Fruit fly (Drosophila melanogaster): ENCODE results near the gene RpL13A.
A peak's percentile ranks its signal among the peaks of the same experiment; 100 is the strongest.

RpL13A gene

DNA sequence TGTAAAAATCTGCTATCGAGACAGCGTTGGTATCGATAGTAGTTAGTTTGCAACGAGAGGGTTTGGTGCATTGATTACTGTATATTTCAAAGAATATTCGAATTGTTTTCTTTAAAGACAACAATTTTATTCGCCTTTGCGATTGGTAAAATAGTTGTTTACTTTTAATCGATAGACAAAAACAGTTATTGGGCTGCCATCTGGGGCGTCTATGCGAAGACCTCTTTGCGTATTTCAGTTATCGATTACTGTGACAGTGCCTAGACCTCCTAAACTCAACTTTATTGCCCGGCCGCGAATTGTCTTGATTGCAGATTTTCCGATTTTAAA is 11.2 kb upstream of the RpL13A start, which contains the start of gene Atu (continued):
- TF ChIP-seq CG10274 (GFP tag; optimal IDR thresholded peaks at IDR 0.05) (no peak), Mrtf (GFP tag; IDR thresholded peaks at IDR 0.05) (no peak), CG13296 (GFP tag; optimal IDR thresholded peaks at IDR 0.05) (no peak), CG4820 (GFP tag; optimal IDR thresholded peaks at IDR 0.05) (peak; percentile 61), CG4360 (GFP tag; IDR thresholded peaks at IDR 0.05) (no peak), NK7.1 (GFP tag; optimal IDR thresholded peaks at IDR 0.05) (no peak), ERR (GFP tag; optimal IDR thresholded peaks at IDR 0.05) (no peak), cato (GFP tag; optimal IDR thresholded peaks at IDR 0.05; ENCODE audit: borderline replicate concordance) (peak; percentile 12), CG34224 (GFP tag; IDR thresholded peaks at IDR 0.05; ENCODE audit: partially characterized antibody) (peak; percentile 94), fu2 (GFP tag; optimal IDR thresholded peaks at IDR 0.05) (no peak), Deaf1 (tag; optimal IDR thresholded peaks at IDR 0.05) (no peak), Atf3 (GFP tag; optimal IDR thresholded peaks at IDR 0.05) (no peak), tna (GFP tag; IDR thresholded peaks at IDR 0.05; ENCODE audit: partially characterized antibody) (peak; percentile 83), CrebB (tag; optimal IDR thresholded peaks at IDR 0.05) (no peak), maf-S (GFP tag; optimal IDR thresholded peaks at IDR 0.05) (no peak), disco-r (GFP tag; optimal IDR thresholded peaks at IDR 0.05) (no peak), CG12744 (GFP tag; optimal IDR thresholded peaks at IDR 0.05) (no peak), CG4282 (GFP tag; optimal IDR thresholded peaks at IDR 0.05) (no peak), otp (GFP tag; IDR thresholded peaks at IDR 0.05) (no peak), Atf6 (GFP tag; IDR thresholded peaks at IDR 0.05) (no peak), CG42726 (GFP tag; IDR thresholded peaks at IDR 0.05; ENCODE audit: partially characterized antibody) (no peak), CG1024 (GFP tag; IDR thresholded peaks at IDR 0.05) (no peak), Drgx (GFP tag; IDR thresholded peaks at IDR 0.05) (no peak), mirr (GFP tag; optimal IDR thresholded peaks at IDR 0.05) (no peak), bigmax (GFP tag; optimal IDR thresholded peaks at IDR 0.05) (no peak), CG13123 (GFP tag; optimal IDR thresholded peaks at IDR 0.05) (no peak), ci (GFP tag; IDR thresholded peaks at IDR 0.05) (no peak), CG10979 (tag; optimal IDR thresholded peaks at IDR 0.05) (peak; percentile 32), wor (GFP tag; IDR thresholded peaks at IDR 0.05) (no peak), C15 (GFP tag; IDR thresholded peaks at IDR 0.05) (no peak), zen2 (GFP tag; IDR thresholded peaks at IDR 0.05; ENCODE audit: partially characterized antibody) (peak; percentile 83), CTCF (GFP tag; optimal IDR thresholded peaks at IDR 0.05) (no peak), grn (GFP tag; optimal IDR thresholded peaks at IDR 0.05) (no peak), phol (tag; optimal IDR thresholded peaks at IDR 0.05) (peak; percentile 66), CG17359 (tag; optimal IDR thresholded peaks at IDR 0.05) (peak; percentile 24), gsb (GFP tag; IDR thresholded peaks at IDR 0.05) (no peak), H2.0 (GFP tag; IDR thresholded peaks at IDR 0.05) (no peak), CG5245 (GFP tag; optimal IDR thresholded peaks at IDR 0.05) (no peak), CG1792 (GFP tag; optimal IDR thresholded peaks at IDR 0.05) (peak; percentile 99), croc (GFP tag; conservative IDR thresholded peaks at IDR 0.05) (no peak), prd (optimal IDR thresholded peaks at IDR 0.05) (no peak), prd (GFP tag; IDR thresholded peaks at IDR 0.05) (peak; percentile 36; the same call in 1 of the 3 replicates), CG15514 (GFP tag; optimal IDR thresholded peaks at IDR 0.05) (peak; percentile 71), CG33213 (GFP tag; optimal IDR thresholded peaks at IDR 0.05) (no peak), pita (GFP tag; optimal IDR thresholded peaks at IDR 0.05) (no peak), Adf1 (GFP tag; IDR thresholded peaks at IDR 0.05) (no peak), Eip74EF (GFP tag; optimal IDR thresholded peaks at IDR 0.05) (no peak), HLH4C (GFP tag; IDR thresholded peaks at IDR 0.05; ENCODE audit: partially characterized antibody) (peak; percentile 93), Hr78 (GFP tag; optimal IDR thresholded peaks at IDR 0.05) (peak in 1 of 2 experiments; percentile 22), Ets97D (GFP tag; optimal IDR thresholded peaks at IDR 0.05) (peak; percentile 66), CG14667 (GFP tag; IDR thresholded peaks at IDR 0.05) (no peak), CG6791 (GFP tag; IDR thresholded peaks at IDR 0.05; ENCODE audit: partially characterized antibody) (peak; percentile 84), YL-1 (GFP tag; optimal IDR thresholded peaks at IDR 0.05) (peak; percentile 81)

All from whole organism, embryonic.